Worm (Caenorhabditis elegans) whole organism, young adult: ENCODE measurements around the gene H04M03.3.

Experiments
- B0035.1 ChIP-seq: sonication (generic microtip); optimal IDR thresholded peaks from 2 replicates; lab custom pipeline; 2016; ENCODE audit warnings: missing genetic modification characterization, mild to moderate bottlenecking, missing compliant biosample characterization, missing genotype, missing genetic modification reagents
- B0261.1 ChIP-seq: sonication (generic microtip); optimal IDR thresholded peaks from 2 replicates; lab custom pipeline; 2016; ENCODE audit warnings: mild to moderate bottlenecking, missing genetic modification characterization, moderate library complexity, missing compliant biosample characterization
- B0336.3 ChIP-seq: fragments of 200-800 bp; sonication (Bioruptor generic); IDR thresholded peaks from 2 replicates; pipeline ENCODE4 v1.3.6; 2022; ENCODE audit warnings: missing genetic modification characterization, missing compliant biosample characterization
- C17E4.6 ChIP-seq: fragments of 200-800 bp; sonication (Bioruptor generic); IDR thresholded peaks from 2 replicates; pipeline ENCODE4 v1.3.6; 2022; ENCODE audit warnings: missing genetic modification reagents, missing genetic modification characterization, missing compliant biosample characterization
- D2030.7 ChIP-seq: fragments of 200-800 bp; sonication (Bioruptor generic); IDR thresholded peaks from 2 replicates; pipeline ENCODE4 v1.3.6; 2022; ENCODE audit warnings: missing genetic modification reagents, missing genetic modification characterization, missing compliant biosample characterization
- F10E7.11 ChIP-seq: sonication (generic microtip); optimal IDR thresholded peaks from 2 replicates; lab custom pipeline; 2017; ENCODE audit warnings: mild to moderate bottlenecking, missing genetic modification characterization, moderate library complexity, missing compliant biosample characterization
- F22D6.2 ChIP-seq: sonication (generic microtip); optimal IDR thresholded peaks from 2 replicates; lab custom pipeline; 2016; ENCODE audit warnings: mild to moderate bottlenecking, missing genetic modification characterization, missing compliant biosample characterization
- F23B12.7 ChIP-seq: sonication (generic microtip); optimal IDR thresholded peaks from 2 replicates; lab custom pipeline; 2017; ENCODE audit warnings: missing genetic modification characterization, mild to moderate bottlenecking, missing compliant biosample characterization, antibody characterized with exemption, moderate library complexity; ENCODE audit not compliant: insufficient read depth
- F37B4.10 ChIP-seq: fragments of 200-800 bp; sonication (Bioruptor generic); IDR thresholded peaks from 2 replicates; pipeline ENCODE4 v1.3.6; 2022; ENCODE audit warnings: missing genetic modification characterization, missing compliant biosample characterization
- F57A8.1 ChIP-seq: fragments of 200-800 bp; sonication (Bioruptor generic); optimal IDR thresholded peaks from 2 replicates; lab custom pipeline; 2018; ENCODE audit warnings: mild to moderate bottlenecking, missing genetic modification characterization, moderate library complexity, missing compliant biosample characterization
- K11D2.4 ChIP-seq: fragments of 200-800 bp; sonication (Bioruptor generic); IDR thresholded peaks from 2 replicates; pipeline ENCODE4 v1.3.6; 2022; ENCODE audit warnings: missing genetic modification reagents, missing genetic modification characterization, missing compliant biosample characterization
- T07F8.4 ChIP-seq: sonication (generic microtip); optimal IDR thresholded peaks from 2 replicates; lab custom pipeline; 2016; ENCODE audit warnings: mild to moderate bottlenecking, missing genetic modification characterization, moderate library complexity, missing compliant biosample characterization
- T26A5.8 ChIP-seq: sonication (generic microtip); optimal IDR thresholded peaks from 2 replicates; lab custom pipeline; 2016; ENCODE audit warnings: missing genetic modification characterization, missing compliant biosample characterization
- Y53G8AR.9 ChIP-seq: fragments of 200-800 bp; sonication (Bioruptor generic); conservative IDR thresholded peaks from 2 replicates; pipeline ENCODE4 v1.3.6; 2022; ENCODE audit warnings: missing genetic modification reagents, missing genetic modification characterization, missing compliant biosample characterization
- Y56A3A.18 ChIP-seq: fragments of 200-800 bp; sonication (Bioruptor generic); IDR thresholded peaks from 2 replicates; pipeline ENCODE4 v1.3.6; 2022; ENCODE audit warnings: missing genetic modification reagents, missing genetic modification characterization, missing compliant biosample characterization
- Y67H2A.10 ChIP-seq: fragments of 200-800 bp; sonication (Bioruptor generic); conservative IDR thresholded peaks from 2 replicates; pipeline ENCODE4 v1.3.6; 2022; ENCODE audit warnings: missing genetic modification reagents, missing genetic modification characterization, missing compliant biosample characterization
- ama-1 ChIP-seq, 3 experiments: fragments of 150-350 bp in 1 of 3; sonication (generic microtip) in 2 of 3; optimal IDR thresholded peaks; 2 replicates each; lab custom pipeline; 2014 to 2018; ENCODE audit warnings: missing biosample characterization in 2 of 3, missing genetic modification characterization in 2 of 3, missing genetic modification reagents in 2 of 3
- atf-7 ChIP-seq: sonication (generic microtip); optimal IDR thresholded peaks from 2 replicates; lab custom pipeline; 2017; ENCODE audit warnings: mild to moderate bottlenecking, missing genetic modification characterization, missing compliant biosample characterization
- attf-6 ChIP-seq: fragments of 200-800 bp; sonication (Bioruptor generic); IDR thresholded peaks from 2 replicates; pipeline ENCODE4 v1.3.6; 2022; ENCODE audit warnings: missing genetic modification reagents, missing genetic modification characterization, missing compliant biosample characterization
- bed-1 ChIP-seq: fragments of 200-800 bp; sonication (Bioruptor generic); IDR thresholded peaks from 2 replicates; pipeline ENCODE4 v1.3.6; 2022; ENCODE audit warnings: missing genetic modification reagents, missing genetic modification characterization, missing compliant biosample characterization
- bed-2 ChIP-seq: fragments of 200-800 bp; sonication (Bioruptor generic); IDR thresholded peaks from 2 replicates; pipeline ENCODE4 v1.3.6; 2022; ENCODE audit warnings: missing genetic modification reagents, missing genetic modification characterization, missing compliant biosample characterization
- ceh-40 ChIP-seq: fragments of 200-800 bp; sonication (Bioruptor generic); IDR thresholded peaks from 2 replicates; pipeline ENCODE4 v1.3.6; 2022; ENCODE audit warnings: missing genetic modification characterization, missing compliant biosample characterization
- die-1 ChIP-seq: sonication (generic microtip); optimal IDR thresholded peaks from 2 replicates; lab custom pipeline; 2016; ENCODE audit warnings: missing genotype, mild to moderate bottlenecking, missing genetic modification characterization, missing compliant biosample characterization
- dox-1 ChIP-seq: fragments of 200-800 bp; sonication (Bioruptor generic); IDR thresholded peaks from 2 replicates; pipeline ENCODE4 v1.3.6; 2022; ENCODE audit warnings: missing genetic modification reagents, missing genetic modification characterization, missing compliant biosample characterization
- hlh-12 ChIP-seq: sonication (generic microtip); optimal IDR thresholded peaks from 2 replicates; lab custom pipeline; 2016; ENCODE audit warnings: missing genetic modification characterization, missing compliant biosample characterization
- hmg-1.2 ChIP-seq: fragments of 200-800 bp; sonication (Bioruptor generic); IDR thresholded peaks from 2 replicates; pipeline ENCODE4 v1.3.6; 2022; ENCODE audit warnings: missing genetic modification reagents, missing genetic modification characterization, missing compliant biosample characterization
- hmg-20 ChIP-seq: fragments of 200-800 bp; sonication (Bioruptor generic); IDR thresholded peaks from 2 replicates; pipeline ENCODE4 v1.3.6; 2022; ENCODE audit warnings: missing genetic modification reagents, missing genetic modification characterization, missing compliant biosample characterization
- lin-26 ChIP-seq: fragments of 200-800 bp; sonication (Bioruptor generic); IDR thresholded peaks from 2 replicates; pipeline ENCODE4 v1.3.6; 2022; ENCODE audit warnings: missing genetic modification reagents, missing genetic modification characterization, missing compliant biosample characterization
- lin-35 ChIP-seq, 3 experiments: fragments of 150-350 bp in 2 of 3; sonication (generic microtip) in 1 of 3; optimal IDR thresholded peaks; 2 replicates each; lab custom pipeline; 2014 to 2018; ENCODE audit warnings: missing biosample characterization in 3 of 3, missing genetic modification characterization in 3 of 3, missing genetic modification reagents in 3 of 3
- lin-40 ChIP-seq: sonication (generic microtip); optimal IDR thresholded peaks from 2 replicates; lab custom pipeline; 2016; ENCODE audit warnings: missing genetic modification characterization, mild to moderate bottlenecking, missing compliant biosample characterization, missing genotype, missing genetic modification reagents
- lin-54 ChIP-seq: fragments of 200-800 bp; sonication (Bioruptor generic); optimal IDR thresholded peaks from 2 replicates; lab custom pipeline; 2018; ENCODE audit warnings: mild to moderate bottlenecking, missing genetic modification characterization, missing compliant biosample characterization
- lir-1 ChIP-seq: fragments of 200-800 bp; sonication (Bioruptor generic); conservative IDR thresholded peaks from 2 replicates; pipeline ENCODE4 v1.3.6; 2022; ENCODE audit warnings: missing genetic modification reagents, missing genetic modification characterization, missing compliant biosample characterization
- mcd-1 ChIP-seq: fragments of 200-800 bp; sonication (Bioruptor generic); IDR thresholded peaks from 2 replicates; pipeline ENCODE4 v1.3.6; 2022; ENCODE audit warnings: missing genetic modification reagents, missing genetic modification characterization, missing compliant biosample characterization
- mel-28 ChIP-seq: sonication (generic microtip); optimal IDR thresholded peaks from 2 replicates; lab custom pipeline; 2016; ENCODE audit warnings: borderline replicate concordance, mild to moderate bottlenecking, missing genetic modification characterization, missing compliant biosample characterization
- mxl-1 ChIP-seq: sonication (generic microtip); optimal IDR thresholded peaks from 2 replicates; lab custom pipeline; 2016; ENCODE audit warnings: missing genetic modification characterization, missing compliant biosample characterization
- nhr-179 ChIP-seq: sonication (generic microtip); optimal IDR thresholded peaks from 2 replicates; lab custom pipeline; 2016; ENCODE audit warnings: mild to moderate bottlenecking, missing genetic modification characterization, missing compliant biosample characterization
- nhr-27 ChIP-seq: fragments of 200-800 bp; sonication (Bioruptor generic); optimal IDR thresholded peaks from 2 replicates; lab custom pipeline; 2018; ENCODE audit warnings: mild to moderate bottlenecking, missing genetic modification characterization, moderate library complexity, missing compliant biosample characterization
- nhr-90 ChIP-seq: sonication (generic microtip); optimal IDR thresholded peaks from 2 replicates; lab custom pipeline; 2016; ENCODE audit warnings: missing genotype, mild to moderate bottlenecking, missing genetic modification characterization, missing compliant biosample characterization
- rec-8 ChIP-seq, 2 experiments: sonication (generic microtip); optimal IDR thresholded peaks; 2 replicates each; lab custom pipeline; 2016; ENCODE audit warnings: mild to moderate bottlenecking in 2 of 2, missing genetic modification characterization in 2 of 2, missing genetic modification reagents in 2 of 2, missing genotype in 2 of 2, missing biosample characterization in 1 of 2, missing compliant biosample characterization in 1 of 2, moderate library complexity in 1 of 2
- repo-1 ChIP-seq: sonication (generic microtip); optimal IDR thresholded peaks from 2 replicates; lab custom pipeline; 2017; ENCODE audit warnings: mild to moderate bottlenecking, missing genetic modification characterization, missing compliant biosample characterization
- sdz-38 ChIP-seq: sonication (generic microtip); optimal IDR thresholded peaks from 2 replicates; lab custom pipeline; 2016; ENCODE audit warnings: missing genotype, missing genetic modification characterization, missing compliant biosample characterization
- ztf-22 ChIP-seq: fragments of 200-800 bp; sonication (Bioruptor generic); optimal IDR thresholded peaks from 2 replicates; lab custom pipeline; 2018; ENCODE audit warnings: mild to moderate bottlenecking, missing genetic modification characterization, moderate library complexity, missing compliant biosample characterization
- ztf-26 ChIP-seq: sonication (generic microtip); optimal IDR thresholded peaks from 2 replicates; lab custom pipeline; 2017; ENCODE audit warnings: missing genetic modification characterization, missing compliant biosample characterization

The H04M03.3 gene

ce11 chrIV:5926643-5927042, 35.3 kb downstream of the H04M03.3 start:
- no peak for TF ChIP-seq ama-1 (optimal IDR thresholded peaks at IDR 0.05; lab: Kevin White, UChicago)
- no peak for TF ChIP-seq ama-1 (GFP tag; optimal IDR thresholded peaks at IDR 0.05; lab: Kevin White, UChicago)
- TF ChIP-seq repo-1: no peak
- no peak for TF ChIP-seq F23B12.7 (tag; lab: Kevin White, UChicago)
- TF ChIP-seq hlh-12: no peak
- no peak for TF ChIP-seq dox-1
- TF ChIP-seq lir-1: no peak
- no peak for TF ChIP-seq Y53G8AR.9 (GFP tag; lab: Robert Waterston, UW)
- TF ChIP-seq sdz-38 (tag; lab: Kevin White, UChicago): no peak
- no peak for TF ChIP-seq rec-8 (tag; optimal IDR thresholded peaks at IDR 0.05; lab: Kevin White, UChicago)
- TF ChIP-seq C17E4.6 (GFP tag; lab: Robert Waterston, UW): no peak
- TF ChIP-seq bed-1 (GFP tag; lab: Robert Waterston, UW): no peak
- no peak for TF ChIP-seq hmg-20
- no peak for TF ChIP-seq ztf-26
- TF ChIP-seq nhr-179 (tag; lab: Kevin White, UChicago): no peak
- no peak for TF ChIP-seq lin-40 (tag; lab: Kevin White, UChicago)
- TF ChIP-seq K11D2.4 (GFP tag; lab: Robert Waterston, UW): no peak
- TF ChIP-seq Y56A3A.18: no peak

DNA sequence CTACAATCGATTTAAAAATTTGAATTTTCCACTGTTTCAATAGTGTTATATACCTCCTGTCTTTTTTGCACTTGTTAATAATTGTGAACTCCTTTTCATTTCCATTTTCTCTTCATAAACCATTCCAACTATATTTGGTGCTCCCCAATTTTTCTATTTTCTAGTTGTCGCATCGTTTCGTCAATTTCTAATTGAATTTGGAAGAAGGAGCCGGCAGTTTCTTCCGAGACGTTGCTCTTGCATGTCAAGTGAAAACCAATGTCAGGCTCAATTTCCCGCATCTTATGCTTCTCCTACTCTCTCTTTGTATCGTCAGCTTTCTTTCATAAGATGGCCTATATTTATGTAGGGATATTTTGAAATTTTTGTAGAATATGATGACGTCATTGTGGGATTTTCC, 36.4 kb downstream of the H04M03.3 start:
- TF ChIP-seq F37B4.10 (GFP tag; lab: Robert Waterston, UW) (no peak), F22D6.2 (no peak), nhr-90 (tag; lab: Kevin White, UChicago) (no peak), repo-1 (no peak), bed-2 (GFP tag; lab: Robert Waterston, UW) (no peak), ceh-40 (GFP tag; lab: Robert Waterston, UW) (no peak), T26A5.8 (tag; lab: Kevin White, UChicago) (no peak), ztf-22 (GFP tag; lab: Kevin White, UChicago) (no peak), atf-7 (tag; lab: Kevin White, UChicago) (no peak), hmg-1.2 (GFP tag; lab: Robert Waterston, UW) (no peak), lin-35 (GFP tag; optimal IDR thresholded peaks at IDR 0.05; lab: Kevin White, UChicago) (no peak), Y67H2A.10 (no peak), Y53G8AR.9 (GFP tag; lab: Robert Waterston, UW) (no peak), T07F8.4 (tag; lab: Kevin White, UChicago) (no peak), lin-54 (GFP tag; lab: Kevin White, UChicago) (no peak)

DNA sequence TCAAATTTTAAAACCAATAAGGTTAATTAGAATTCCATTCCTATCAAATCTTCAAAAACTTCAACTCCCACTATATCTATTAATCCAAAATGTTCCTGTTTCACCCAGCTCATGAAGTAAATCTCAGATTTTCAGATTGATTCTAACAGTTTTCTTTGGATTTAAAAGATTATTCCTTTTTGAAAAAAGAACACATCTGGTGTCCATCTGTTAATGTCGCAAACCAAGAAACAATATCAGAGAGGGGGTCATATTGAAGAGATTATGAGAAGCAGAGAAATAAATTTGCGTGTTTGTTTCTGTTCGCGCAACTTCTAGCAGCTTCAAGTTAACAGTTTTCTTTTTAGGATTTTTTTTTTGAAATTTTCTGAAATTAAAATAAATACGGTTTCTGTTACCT, 37.6 kb downstream of the H04M03.3 start:
- no peak for TF ChIP-seq die-1
- no peak for TF ChIP-seq lin-26 (GFP tag; lab: Robert Waterston, UW)
- no peak for TF ChIP-seq F10E7.11 (tag; lab: Kevin White, UChicago)
- TF ChIP-seq rec-8 (tag; optimal IDR thresholded peaks at IDR 0.05; lab: Kevin White, UChicago): no peak
- TF ChIP-seq mxl-1 (tag; lab: Kevin White, UChicago): no peak
- no peak for TF ChIP-seq F57A8.1 (GFP tag; lab: Kevin White, UChicago)
- no peak for TF ChIP-seq B0261.1
- no peak for TF ChIP-seq B0336.3
- TF ChIP-seq attf-6 (GFP tag; lab: Robert Waterston, UW): no peak
- no peak for TF ChIP-seq D2030.7 (GFP tag; lab: Robert Waterston, UW)
- no peak for TF ChIP-seq mel-28 (tag; lab: Kevin White, UChicago)
- TF ChIP-seq Y56A3A.18: no peak
- no peak for TF ChIP-seq nhr-27
- TF ChIP-seq mcd-1 (GFP tag; lab: Robert Waterston, UW): no peak
- no peak for TF ChIP-seq B0035.1 (tag; lab: Kevin White, UChicago)
- no peak for TF ChIP-seq bed-1 (GFP tag; lab: Robert Waterston, UW)
